Worm (Caenorhabditis elegans) whole organism, midembryonic: Measurements from ENCODE around the gene ptpn-22.

ENCODE experiments used
- T22C8.4 ChIP-seq: fragments of 200-800 bp; sonication (Bioruptor generic); IDR thresholded peaks from 2 replicates; pipeline ENCODE4 v1.3.6; 2022; ENCODE audit warnings: missing genetic modification characterization, missing compliant biosample characterization
- cog-1 ChIP-seq: sonication (generic microtip); optimal IDR thresholded peaks from 2 replicates; lab custom pipeline; 2016; ENCODE audit warnings: missing genetic modification characterization, missing compliant biosample characterization
- flt-1 ChIP-seq: fragments of 200-800 bp; sonication (Bioruptor generic); IDR thresholded peaks from 2 replicates; pipeline ENCODE4 v1.3.6; 2022; ENCODE audit warnings: missing genetic modification characterization, missing compliant biosample characterization
- klf-2 ChIP-seq: fragments of 200-800 bp; sonication (Bioruptor generic); conservative IDR thresholded peaks from 2 replicates; pipeline ENCODE4 v1.3.6; 2022; ENCODE audit warnings: missing genetic modification reagents, missing genetic modification characterization, missing compliant biosample characterization
- med-1 ChIP-seq: sonication (generic microtip); optimal IDR thresholded peaks from 2 replicates; lab custom pipeline; 2017; ENCODE audit warnings: missing genetic modification characterization, mild to moderate bottlenecking, missing compliant biosample characterization, antibody characterized with exemption, missing genetic modification reagents; ENCODE audit not compliant: insufficient read depth
- ref-1 ChIP-seq: fragments of 200-800 bp; sonication (Bioruptor generic); conservative IDR thresholded peaks from 2 replicates; pipeline ENCODE4 v1.3.6; 2022; ENCODE audit warnings: missing genetic modification reagents, missing genetic modification characterization, missing compliant biosample characterization
- tab-1 ChIP-seq: fragments of 200-800 bp; sonication (Bioruptor generic); IDR thresholded peaks from 2 replicates; pipeline ENCODE4 v1.3.6; 2022; ENCODE audit warnings: missing genetic modification characterization, missing compliant biosample characterization
- ztf-23 ChIP-seq: fragments of 200-800 bp; sonication (Bioruptor generic); IDR thresholded peaks from 2 replicates; pipeline ENCODE4 v1.3.6; 2022; ENCODE audit warnings: missing genetic modification reagents, missing genetic modification characterization, missing compliant biosample characterization
- ztf-29 ChIP-seq: fragments of 200-800 bp; sonication (Bioruptor generic); IDR thresholded peaks from 2 replicates; pipeline ENCODE4 v1.3.6; 2022; ENCODE audit warnings: missing genetic modification reagents, missing genetic modification characterization, missing compliant biosample characterization

The ptpn-22 gene

DNA sequence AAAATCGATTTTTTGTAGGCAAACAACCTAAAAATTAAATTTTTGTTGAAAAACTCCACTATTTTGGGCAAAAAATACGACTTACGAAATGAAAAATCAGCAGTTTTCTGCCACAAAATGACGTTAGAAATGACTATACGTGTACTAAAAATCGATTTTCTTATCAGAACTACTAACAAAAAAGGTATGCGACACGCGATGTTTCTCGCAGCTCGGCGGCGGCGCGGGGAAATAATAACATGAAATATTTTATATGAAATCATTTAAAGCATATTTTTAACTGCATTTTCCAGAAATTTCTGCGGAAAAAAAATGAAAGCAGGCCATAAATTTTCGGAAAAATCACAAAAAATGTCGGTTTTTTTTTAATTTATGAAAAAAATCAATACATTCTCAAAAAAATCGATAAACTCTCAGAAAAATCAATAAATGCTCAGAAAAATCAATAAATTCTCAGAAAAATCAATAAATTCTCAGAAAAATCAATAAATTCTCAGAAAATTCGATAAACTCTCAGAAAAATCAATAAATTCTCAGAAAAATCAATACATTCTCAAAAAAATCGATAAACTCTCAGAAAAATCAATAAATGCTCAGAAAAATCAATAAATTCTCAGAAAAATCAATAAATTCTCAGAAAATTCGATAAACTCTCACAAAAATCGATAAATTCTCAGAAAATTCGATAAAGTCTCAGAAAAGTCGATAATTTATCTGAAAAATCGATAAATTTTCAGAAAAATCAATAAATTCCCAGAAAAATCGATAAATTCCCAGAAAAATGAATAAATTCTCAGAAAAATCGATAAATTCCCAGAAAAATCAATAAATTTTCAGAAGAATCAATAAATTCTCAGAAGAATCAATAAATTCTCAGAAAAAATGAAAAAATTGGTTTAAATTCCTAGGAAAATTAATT, at the start of gene ptpn-22:
ptpn-22 (minus strand) TSS at position 158 of the 919 bp plus-strand sequence.
- TF ChIP-seq klf-2 (GFP tag; lab: Robert Waterston, UW) (no peak), T22C8.4 (GFP tag; lab: Robert Waterston, UW) (peak; percentile 91)

DNA sequence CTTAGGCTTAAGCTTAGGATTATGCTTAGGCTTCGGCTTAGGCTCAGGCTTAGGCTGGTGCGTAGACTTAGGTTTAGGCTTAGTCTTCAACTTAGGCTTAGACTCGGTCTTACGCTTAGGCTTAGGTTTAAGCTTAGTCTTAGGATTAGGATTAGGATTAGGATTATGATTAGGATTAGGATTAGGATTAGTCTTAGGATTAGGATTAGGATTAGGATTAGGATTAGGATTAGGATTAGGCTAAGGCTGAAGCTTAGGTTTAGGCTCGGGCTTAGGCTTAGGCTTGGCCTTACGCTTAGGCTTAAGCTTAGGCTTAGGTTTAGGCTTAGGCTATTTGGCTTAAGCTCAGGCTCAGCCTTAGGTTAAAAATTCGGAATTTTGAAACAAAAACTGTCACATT, 45.1 kb upstream of the ptpn-22 start:
- TF ChIP-seq cog-1, result no peak
- TF ChIP-seq klf-2 (GFP tag; lab: Robert Waterston, UW), result no peak
- TF ChIP-seq ztf-29 (GFP tag; lab: Robert Waterston, UW), result 0 out of 2 replicates have a peak, but pooled peaks have one; percentile 5
- TF ChIP-seq ztf-23 (GFP tag; lab: Robert Waterston, UW), result no peak

DNA sequence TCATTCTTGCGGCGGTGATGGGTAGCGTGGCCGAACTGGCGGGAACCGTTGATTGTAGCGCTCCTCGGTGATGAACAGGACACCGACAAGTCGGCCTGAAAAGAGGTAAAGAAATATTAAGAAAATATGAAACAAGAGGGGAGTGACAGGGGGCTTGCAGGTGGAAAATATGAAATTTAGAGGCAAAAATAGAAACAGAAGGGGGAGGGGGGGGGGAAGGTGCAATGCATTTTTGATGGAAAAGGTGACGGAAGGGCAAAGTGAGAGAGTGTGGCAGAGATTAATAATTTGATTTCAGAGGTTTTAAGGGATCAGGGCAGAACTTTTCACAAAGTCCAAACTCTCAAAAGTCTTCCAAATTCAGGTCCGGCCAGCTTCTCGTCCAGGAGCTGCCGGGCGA, 41.5 kb upstream of the ptpn-22 start, which contains the start of gene frpr-19:
frpr-19 (minus strand) TSS at position 101 of the 400 bp plus-strand sequence.
- no peak for TF ChIP-seq cog-1
- no peak for TF ChIP-seq klf-2 (GFP tag; lab: Robert Waterston, UW)
- no peak for TF ChIP-seq flt-1 (GFP tag; lab: Robert Waterston, UW)
- no peak for TF ChIP-seq med-1 (GFP tag; lab: Kevin White, UChicago)
- no peak for TF ChIP-seq ref-1

DNA sequence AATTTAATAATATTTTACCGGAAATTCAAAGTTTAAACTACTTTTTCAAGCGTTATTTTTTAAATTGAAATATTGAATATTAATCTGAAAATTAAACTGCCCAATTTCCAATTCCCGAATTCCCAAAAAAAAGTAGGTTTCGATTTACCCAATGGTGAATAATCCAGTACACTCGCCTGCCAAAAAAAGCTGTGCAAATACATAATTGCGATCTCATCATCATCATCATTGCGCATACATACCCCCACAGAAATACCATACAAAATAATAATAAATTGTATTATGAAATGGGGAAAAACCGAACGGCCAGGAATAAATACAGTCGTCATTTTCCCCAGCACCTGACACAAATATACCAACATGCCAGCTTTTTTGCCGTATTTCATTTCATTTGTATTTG, 31.8 kb upstream of the ptpn-22 start, which contains the start of gene Y41D4A.1:
Y41D4A.1 (plus strand) TSS at position 301 of the 400 bp plus-strand sequence.
- no peak for TF ChIP-seq ref-1
- no peak for TF ChIP-seq cog-1
- TF ChIP-seq T22C8.4 (GFP tag; lab: Robert Waterston, UW), result no peak
- no peak for TF ChIP-seq tab-1 (GFP tag; lab: Robert Waterston, UW)
- no peak for TF ChIP-seq med-1 (GFP tag; lab: Kevin White, UChicago)
- TF ChIP-seq klf-2 (GFP tag; lab: Robert Waterston, UW), result no peak
- no peak for TF ChIP-seq ztf-29 (GFP tag; lab: Robert Waterston, UW)
- no peak for TF ChIP-seq ztf-23 (GFP tag; lab: Robert Waterston, UW)
- no peak for TF ChIP-seq flt-1 (GFP tag; lab: Robert Waterston, UW)

DNA sequence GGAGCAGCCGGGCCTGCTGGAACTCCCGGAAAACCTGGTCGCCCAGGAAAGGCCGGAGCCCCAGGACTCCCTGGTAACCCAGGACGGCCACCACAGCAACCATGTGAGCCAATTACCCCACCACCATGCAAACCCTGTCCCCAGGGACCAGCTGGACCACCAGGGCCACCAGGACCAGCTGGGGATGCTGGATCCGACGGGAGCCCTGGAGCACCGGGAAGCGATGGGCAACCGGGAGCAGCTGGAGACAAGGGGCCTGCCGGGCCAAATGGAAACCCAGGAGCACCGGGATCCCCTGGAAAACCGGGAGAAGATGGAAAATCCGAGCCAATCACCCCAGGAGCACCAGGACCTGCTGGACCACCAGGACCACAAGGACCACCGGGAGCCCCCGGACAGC, 29.0 kb upstream of the ptpn-22 start:
- TF ChIP-seq ztf-29 (GFP tag; lab: Robert Waterston, UW) (no peak), ztf-23 (GFP tag; lab: Robert Waterston, UW) (0 out of 2 replicates have a peak, but pooled peaks have one; percentile 28), T22C8.4 (GFP tag; lab: Robert Waterston, UW) (no peak), tab-1 (GFP tag; lab: Robert Waterston, UW) (0 out of 2 replicates have a peak, but pooled peaks have one; percentile 34)

DNA sequence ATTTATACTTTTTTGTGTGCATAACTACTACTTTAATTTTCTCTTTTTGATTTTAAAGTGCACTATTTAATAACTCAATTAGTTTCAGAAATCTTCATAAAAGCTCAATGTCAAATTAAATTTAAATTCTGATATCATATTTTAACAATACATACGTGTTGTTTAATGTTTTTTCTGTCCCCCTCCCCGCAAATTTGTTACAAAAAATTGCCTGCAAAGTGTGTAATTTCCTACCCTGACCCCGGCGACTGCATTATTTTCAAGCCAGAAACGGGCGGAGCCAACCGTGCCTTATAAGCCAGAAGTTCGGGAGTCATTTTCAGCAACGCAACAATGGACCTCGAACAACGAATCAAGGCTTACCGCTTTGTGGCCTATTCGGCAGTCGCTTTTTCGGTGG, 28.2 kb upstream of the ptpn-22 start, which contains the start of gene col-108:
col-108 (plus strand) TSS at position 301 of the 400 bp plus-strand sequence.
- TF ChIP-seq klf-2 (GFP tag; lab: Robert Waterston, UW), result no peak
- no peak for TF ChIP-seq cog-1
- no peak for TF ChIP-seq flt-1 (GFP tag; lab: Robert Waterston, UW)
- no peak for TF ChIP-seq med-1 (GFP tag; lab: Kevin White, UChicago)
- TF ChIP-seq ztf-29 (GFP tag; lab: Robert Waterston, UW), result no peak
- no peak for TF ChIP-seq T22C8.4 (GFP tag; lab: Robert Waterston, UW)
- no peak for TF ChIP-seq ztf-23 (GFP tag; lab: Robert Waterston, UW)
- no peak for TF ChIP-seq ref-1
- TF ChIP-seq tab-1 (GFP tag; lab: Robert Waterston, UW), result no peak

DNA sequence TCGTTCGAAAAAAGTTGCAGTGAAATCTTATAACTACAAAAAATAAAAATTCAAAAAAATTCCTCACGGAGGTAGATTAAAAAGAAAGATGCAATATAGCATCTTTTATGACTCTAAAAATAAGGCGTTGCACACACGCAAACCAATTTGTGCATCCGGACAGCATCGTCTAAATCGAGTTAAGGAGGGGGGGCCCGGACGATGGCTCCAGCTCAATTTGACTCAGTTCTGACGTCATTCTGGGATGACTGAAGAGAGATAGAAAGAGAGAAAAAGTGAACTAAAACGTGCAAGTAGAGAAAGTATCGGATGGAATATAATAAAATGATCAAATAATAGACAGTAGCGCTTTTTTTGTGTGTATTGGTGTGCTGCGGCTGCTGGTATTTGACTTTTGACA, 25.9 kb upstream of the ptpn-22 start:
- TF ChIP-seq ztf-29 (GFP tag; lab: Robert Waterston, UW) (no peak), med-1 (GFP tag; lab: Kevin White, UChicago) (no peak), ztf-23 (GFP tag; lab: Robert Waterston, UW) (no peak), flt-1 (GFP tag; lab: Robert Waterston, UW) (no peak), cog-1 (no peak), T22C8.4 (GFP tag; lab: Robert Waterston, UW) (no peak), tab-1 (GFP tag; lab: Robert Waterston, UW) (no peak), ref-1 (no peak), klf-2 (GFP tag; lab: Robert Waterston, UW) (no peak)

DNA sequence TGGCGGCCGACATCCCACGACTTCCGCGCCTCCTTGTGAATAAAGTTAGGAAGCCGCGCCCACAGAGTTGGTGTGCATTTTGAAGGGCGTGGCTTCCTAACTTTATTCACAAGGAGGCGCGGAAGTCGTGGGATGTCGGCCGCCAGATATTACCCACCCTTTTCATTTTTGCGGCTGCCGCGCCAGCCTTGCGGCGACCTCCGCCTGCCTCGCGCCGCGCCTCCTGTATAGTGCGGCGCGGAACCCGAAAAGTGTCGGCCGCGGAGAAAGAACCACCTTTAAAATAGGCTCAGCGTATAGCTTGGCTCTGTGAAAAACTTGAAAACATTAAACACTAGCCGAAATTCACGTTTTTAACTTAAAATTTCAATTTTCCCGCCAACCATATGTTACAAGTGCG, 23.4 kb upstream of the ptpn-22 start:
- TF ChIP-seq ztf-23 (GFP tag; lab: Robert Waterston, UW), result no peak

DNA sequence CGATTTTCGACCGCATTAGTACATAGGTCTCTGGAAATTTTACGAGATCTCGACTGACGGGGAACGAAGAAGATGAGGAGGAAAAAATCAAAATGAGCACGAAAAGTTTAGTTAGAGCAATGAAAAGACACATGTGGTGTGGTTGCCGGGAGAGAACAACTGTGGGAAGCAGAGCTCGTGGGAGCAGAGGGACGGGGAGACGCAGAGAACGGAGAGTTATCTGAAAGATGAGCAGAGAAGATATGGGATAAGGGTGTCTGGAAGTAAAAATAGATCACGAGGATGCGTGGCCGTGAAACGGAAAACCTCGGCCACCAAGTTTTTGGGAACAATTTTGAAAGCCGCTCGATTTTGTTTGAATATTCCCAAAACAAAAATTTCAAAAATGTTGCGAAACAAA, 21.5 kb upstream of the ptpn-22 start, which contains the start of gene Y41D4A.7:
Y41D4A.7 (minus strand) TSS at position 18 of the 400 bp plus-strand sequence.
- no peak for TF ChIP-seq ref-1
- no peak for TF ChIP-seq T22C8.4 (GFP tag; lab: Robert Waterston, UW)
- no peak for TF ChIP-seq ztf-23 (GFP tag; lab: Robert Waterston, UW)
- no peak for TF ChIP-seq cog-1
- TF ChIP-seq flt-1 (GFP tag; lab: Robert Waterston, UW), result no peak
- no peak for TF ChIP-seq tab-1 (GFP tag; lab: Robert Waterston, UW)
- TF ChIP-seq klf-2 (GFP tag; lab: Robert Waterston, UW), result no peak
- no peak for TF ChIP-seq ztf-29 (GFP tag; lab: Robert Waterston, UW)
- TF ChIP-seq med-1 (GFP tag; lab: Kevin White, UChicago), result no peak

DNA sequence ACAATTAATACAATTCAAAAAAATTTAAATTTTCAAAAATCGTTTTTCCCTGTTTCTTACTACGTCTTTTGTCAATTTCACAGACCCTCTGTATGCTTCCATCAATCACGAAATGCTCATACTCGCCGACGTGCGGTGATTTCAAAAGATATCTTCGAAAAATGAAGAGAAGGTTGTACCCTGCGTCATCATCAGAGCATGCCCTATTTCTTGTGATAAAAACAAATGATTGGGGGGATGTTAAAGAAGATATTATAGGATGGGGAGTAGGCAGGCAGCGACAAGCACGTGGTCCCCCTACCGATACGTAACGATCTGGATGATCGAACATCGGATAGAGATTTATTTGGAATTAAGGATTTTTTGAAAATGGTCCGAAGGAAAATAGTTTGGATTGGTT, 18.5 kb upstream of the ptpn-22 start:
- TF ChIP-seq cog-1 (no peak), ztf-23 (GFP tag; lab: Robert Waterston, UW) (no peak), tab-1 (GFP tag; lab: Robert Waterston, UW) (no peak), flt-1 (GFP tag; lab: Robert Waterston, UW) (no peak), T22C8.4 (GFP tag; lab: Robert Waterston, UW) (no peak), med-1 (GFP tag; lab: Kevin White, UChicago) (no peak), ztf-29 (GFP tag; lab: Robert Waterston, UW) (no peak), ref-1 (no peak), klf-2 (GFP tag; lab: Robert Waterston, UW) (no peak)
